Worm (Caenorhabditis elegans): ENCODE data around the gene F57B9.3.

The F57B9.3 gene

ce11 chrIII:6961167-6961566 lies 21.5 kb downstream of the F57B9.3 start (continued):
- TF ChIP-seq hlh-30 (tag; optimal IDR thresholded peaks at IDR 0.05; ENCODE audit: insufficient read depth): peak; percentile 5
- peak; percentile 60 for TF ChIP-seq dpl-1 (GFP tag; optimal IDR thresholded peaks at IDR 0.05)
- TF ChIP-seq zfp-3 (GFP tag; conservative IDR thresholded peaks at IDR 0.05): no peak
- no peak for TF ChIP-seq lin-15B (tag; optimal IDR thresholded peaks at IDR 0.05)
- no peak for TF ChIP-seq F44E2.7 (GFP tag; IDR thresholded peaks at IDR 0.05)
- TF ChIP-seq unc-130 (GFP tag; optimal IDR thresholded peaks at IDR 0.05): peak; percentile 77
- no peak for TF ChIP-seq mdl-1 (tag; optimal IDR thresholded peaks at IDR 0.05)
- no peak for TF ChIP-seq lin-1 (GFP tag; IDR thresholded peaks at IDR 0.05)
- TF ChIP-seq madf-9 (GFP tag; conservative IDR thresholded peaks at IDR 0.05): no peak
- no peak for TF ChIP-seq unc-39 (tag; optimal IDR thresholded peaks at IDR 0.05)
- TF ChIP-seq nhr-102 (tag; optimal IDR thresholded peaks at IDR 0.05): no peak
- no peak for TF ChIP-seq dmd-9 (GFP tag; IDR thresholded peaks at IDR 0.05)
- TF ChIP-seq lin-39 (tag; optimal IDR thresholded peaks at IDR 0.05): no peak
- TF ChIP-seq hif-1 (tag; optimal IDR thresholded peaks at IDR 0.05): peak in 1 of 2 experiments; percentile 16
- TF ChIP-seq lin-29 (GFP tag; IDR thresholded peaks at IDR 0.05): no peak
- TF ChIP-seq mdt-29 (GFP tag; IDR thresholded peaks at IDR 0.05): no peak
- TF ChIP-seq skn-1 (tag; optimal IDR thresholded peaks at IDR 0.05): no peak
- no peak for TF ChIP-seq daf-16 (GFP tag; optimal IDR thresholded peaks at IDR 0.05)
- peak; percentile 36 for TF ChIP-seq daf-16 (tag; optimal IDR thresholded peaks at IDR 0.05)
- no peak for TF ChIP-seq Y5F2A.4 (GFP tag; optimal IDR thresholded peaks at IDR 0.05)
- no peak for TF ChIP-seq egl-43 (GFP tag; IDR thresholded peaks at IDR 0.05)
- no peak for TF ChIP-seq jun-1 (tag; optimal IDR thresholded peaks at IDR 0.05)
- TF ChIP-seq saeg-2 (GFP tag; IDR thresholded peaks at IDR 0.05): no peak
- TF ChIP-seq mep-1 (tag; optimal IDR thresholded peaks at IDR 0.05): peak; percentile 43
- no peak for TF ChIP-seq nhr-237 (tag; optimal IDR thresholded peaks at IDR 0.05)
- TF ChIP-seq zip-2 (tag; optimal IDR thresholded peaks at IDR 0.05): no peak
- no peak for TF ChIP-seq zag-1 (tag; optimal IDR thresholded peaks at IDR 0.05)
- no peak for TF ChIP-seq nhr-77 (tag; optimal IDR thresholded peaks at IDR 0.05)
- no peak for TF ChIP-seq zfp-2 (tag; optimal IDR thresholded peaks at IDR 0.05)
- no peak for TF ChIP-seq F26F4.8 (GFP tag; conservative IDR thresholded peaks at IDR 0.05)
- TF ChIP-seq nhr-10 (tag; optimal IDR thresholded peaks at IDR 0.05): no peak
- TF ChIP-seq fos-1 (tag; optimal IDR thresholded peaks at IDR 0.05): no peak
- TF ChIP-seq ceh-82 (tag; optimal IDR thresholded peaks at IDR 0.05): no peak
- TF ChIP-seq T26A8.4 (GFP tag; IDR thresholded peaks at IDR 0.05): no peak
- no peak for TF ChIP-seq ama-1 (optimal IDR thresholded peaks at IDR 0.05)
- TF ChIP-seq F10B5.3 (tag; optimal IDR thresholded peaks at IDR 0.05): no peak
- no peak for TF ChIP-seq rbr-2 (tag; optimal IDR thresholded peaks at IDR 0.05)
- no peak for TF ChIP-seq cey-2 (tag; optimal IDR thresholded peaks at IDR 0.05; ENCODE audit: borderline replicate concordance, insufficient read depth)
- TF ChIP-seq dve-1 (tag; optimal IDR thresholded peaks at IDR 0.05; ENCODE audit: insufficient read depth): peak; percentile 57
- TF ChIP-seq lim-7 (GFP tag; IDR thresholded peaks at IDR 0.05): no peak
- TF ChIP-seq nhr-41 (GFP tag; IDR thresholded peaks at IDR 0.05): no peak
- TF ChIP-seq set-16 (GFP tag; IDR thresholded peaks at IDR 0.05): no peak
- peak; percentile 76 for TF ChIP-seq T20F7.1 (GFP tag; optimal IDR thresholded peaks at IDR 0.05)
- TF ChIP-seq ztf-7 (tag; optimal IDR thresholded peaks at IDR 0.05): no peak
- TF ChIP-seq D1046.2 (GFP tag; IDR thresholded peaks at IDR 0.05): no peak
- no peak for TF ChIP-seq snpc-4 (tag; optimal IDR thresholded peaks at IDR 0.05)
- no peak for TF ChIP-seq duxl-1 (tag; optimal IDR thresholded peaks at IDR 0.05; ENCODE audit: poor library complexity)
- peak; percentile 60 for TF ChIP-seq aha-1 (tag)
- no peak for TF ChIP-seq pqm-1 (tag; optimal IDR thresholded peaks at IDR 0.05)
- TF ChIP-seq ctbp-1 (GFP tag; IDR thresholded peaks at IDR 0.05): no peak
- no peak for TF ChIP-seq spr-3 (GFP tag; optimal IDR thresholded peaks at IDR 0.05)
- peak; percentile 28; the same call in 1 of the 2 replicates for TF ChIP-seq hmg-1.1 (GFP tag; IDR thresholded peaks at IDR 0.05)
- TF ChIP-seq lin-13 (GFP tag; optimal IDR thresholded peaks at IDR 0.05): peak; percentile 2
